Worm (Caenorhabditis elegans): Measurements from ENCODE around the gene Y43B11AR.3.

The Y43B11AR.3 gene

DNA sequence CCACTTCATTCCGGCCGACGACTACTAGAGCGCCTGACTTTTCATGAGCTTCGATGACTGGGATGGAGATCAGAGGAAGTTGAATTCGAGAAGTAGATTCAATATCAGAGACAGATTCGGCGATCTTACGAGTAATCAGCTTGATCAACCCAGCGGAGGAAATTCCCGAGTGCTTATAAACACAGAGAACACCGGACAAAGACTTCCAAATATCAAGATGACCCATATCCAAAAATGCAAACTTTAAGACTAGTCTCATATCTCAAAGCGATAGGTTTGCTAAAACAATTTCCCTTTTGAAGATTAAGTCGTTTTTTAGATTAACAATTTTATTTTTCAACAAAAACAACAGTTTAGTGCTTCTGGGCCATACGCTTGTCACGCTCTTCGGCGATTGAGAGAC, at the start of gene Y43B11AR.3:
Gene Y43B11AR.3 (minus strand): TSS at position 335 of the 403 bp plus-strand sequence.
- TF ChIP-seq flt-1 (GFP tag; IDR thresholded peaks at IDR 0.05): peak; percentile 32; the same call in 1 of the 2 replicates
- no peak for TF ChIP-seq med-1 (GFP tag; optimal IDR thresholded peaks at IDR 0.05; ENCODE audit: insufficient read depth)

DNA sequence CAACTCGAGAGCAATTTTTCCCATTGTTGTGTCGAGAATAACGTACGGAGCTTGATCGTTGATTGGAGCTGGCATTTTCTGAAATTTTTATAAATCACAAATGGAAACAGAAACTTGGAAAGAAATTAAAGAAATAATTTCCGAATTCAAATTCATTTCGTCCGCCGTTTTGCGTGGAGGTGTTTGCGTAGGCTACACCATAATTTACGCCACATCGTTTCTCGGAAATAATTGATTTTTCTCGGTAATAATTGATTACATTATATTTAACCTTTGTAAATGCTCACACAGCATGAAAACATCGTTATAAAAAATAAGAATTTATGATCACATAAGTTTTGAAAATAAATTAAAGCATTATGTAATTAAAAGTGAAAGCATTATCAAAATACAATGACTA, 49.6 kb upstream of the Y43B11AR.3 start, which contains the start of gene cyn-12:
Gene cyn-12 (minus strand): TSS at position 78 of the 400 bp plus-strand sequence.
- peak; percentile 42; the same call in 1 of the 2 replicates for TF ChIP-seq T22C8.4 (GFP tag; IDR thresholded peaks at IDR 0.05)
- TF ChIP-seq ztf-23 (GFP tag; IDR thresholded peaks at IDR 0.05): no peak

DNA sequence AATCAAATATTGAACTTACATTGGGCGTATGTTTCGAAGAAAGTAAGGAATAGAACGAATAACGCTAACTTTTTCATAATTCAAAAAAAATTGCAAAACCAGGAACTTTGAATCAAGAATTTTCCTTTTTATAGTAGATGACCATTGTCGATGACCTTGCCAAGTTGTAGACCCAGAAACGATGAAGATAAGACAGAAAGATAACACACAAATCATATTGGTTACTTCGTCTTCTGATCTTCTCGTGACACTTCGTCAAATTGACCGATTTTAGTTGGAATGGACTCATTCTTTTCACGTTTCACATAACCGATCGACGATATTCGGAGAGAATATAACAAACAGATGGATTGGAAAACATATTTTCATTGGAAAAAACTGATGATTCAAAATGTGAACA, 48.3 kb upstream of the Y43B11AR.3 start, which contains the start of gene grsp-3:
Gene grsp-3 (minus strand): TSS at position 149 of the 400 bp plus-strand sequence.
- no peak for TF ChIP-seq ztf-23 (GFP tag; IDR thresholded peaks at IDR 0.05)
- no peak for TF ChIP-seq tab-1 (GFP tag; IDR thresholded peaks at IDR 0.05)
- no peak for TF ChIP-seq flt-1 (GFP tag; IDR thresholded peaks at IDR 0.05)
- TF ChIP-seq ref-1 (GFP tag; conservative IDR thresholded peaks at IDR 0.05): no peak
- no peak for TF ChIP-seq cog-1 (tag; optimal IDR thresholded peaks at IDR 0.05)
- TF ChIP-seq klf-2 (GFP tag; conservative IDR thresholded peaks at IDR 0.05): no peak
- TF ChIP-seq ztf-29 (GFP tag; IDR thresholded peaks at IDR 0.05): no peak
- no peak for TF ChIP-seq T22C8.4 (GFP tag; IDR thresholded peaks at IDR 0.05)
- TF ChIP-seq med-1 (GFP tag; optimal IDR thresholded peaks at IDR 0.05; ENCODE audit: insufficient read depth): no peak

DNA sequence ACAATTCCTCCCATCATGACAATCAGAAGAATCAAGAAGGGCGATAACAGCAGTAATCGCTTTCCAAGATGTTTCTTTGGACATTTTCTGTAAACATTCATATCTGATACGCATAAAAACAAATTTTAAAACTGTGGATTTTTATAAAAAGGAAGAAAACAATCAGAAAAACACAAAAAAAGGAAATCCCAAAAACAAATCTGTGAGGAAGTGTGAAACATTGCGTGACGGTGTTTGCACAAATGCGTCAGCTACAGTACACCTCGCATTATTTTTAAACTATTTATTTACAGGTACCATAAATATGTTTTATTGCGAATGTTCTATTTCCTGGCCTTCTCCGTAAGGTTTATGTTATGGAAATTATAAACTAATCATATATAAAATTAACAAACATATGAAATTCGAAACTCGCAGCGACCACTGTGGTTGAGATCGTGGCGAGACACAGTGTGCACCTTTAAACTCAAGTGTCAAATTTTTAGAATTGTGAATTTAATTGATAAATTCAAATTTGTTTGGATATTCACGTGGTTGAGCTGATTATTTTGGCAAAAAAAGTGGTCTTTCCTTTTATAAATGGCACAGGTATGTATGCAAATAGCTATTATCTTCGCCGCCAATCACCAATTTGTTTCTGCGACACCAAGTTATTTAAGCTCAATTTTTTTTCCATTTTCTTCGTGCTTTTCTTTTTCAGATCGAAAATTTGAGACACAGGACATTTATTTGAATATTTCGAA, 38.0 kb upstream of the Y43B11AR.3 start, which contains the start of the genes C34D4.10 and str-48:
Gene C34D4.10 (minus strand): TSS at position 101 of the 743 bp plus-strand sequence.
Gene str-48 (plus strand): TSS at position 693 of the 743 bp plus-strand sequence.
- TF ChIP-seq ref-1 (GFP tag; conservative IDR thresholded peaks at IDR 0.05) (no peak), ztf-29 (GFP tag; IDR thresholded peaks at IDR 0.05) (no peak), tab-1 (GFP tag; IDR thresholded peaks at IDR 0.05) (no peak), med-1 (GFP tag; optimal IDR thresholded peaks at IDR 0.05; ENCODE audit: insufficient read depth) (no peak), cog-1 (tag; optimal IDR thresholded peaks at IDR 0.05) (no peak), T22C8.4 (GFP tag; IDR thresholded peaks at IDR 0.05) (no peak), flt-1 (GFP tag; IDR thresholded peaks at IDR 0.05) (no peak), klf-2 (GFP tag; conservative IDR thresholded peaks at IDR 0.05) (no peak), ztf-23 (GFP tag; IDR thresholded peaks at IDR 0.05) (no peak)

DNA sequence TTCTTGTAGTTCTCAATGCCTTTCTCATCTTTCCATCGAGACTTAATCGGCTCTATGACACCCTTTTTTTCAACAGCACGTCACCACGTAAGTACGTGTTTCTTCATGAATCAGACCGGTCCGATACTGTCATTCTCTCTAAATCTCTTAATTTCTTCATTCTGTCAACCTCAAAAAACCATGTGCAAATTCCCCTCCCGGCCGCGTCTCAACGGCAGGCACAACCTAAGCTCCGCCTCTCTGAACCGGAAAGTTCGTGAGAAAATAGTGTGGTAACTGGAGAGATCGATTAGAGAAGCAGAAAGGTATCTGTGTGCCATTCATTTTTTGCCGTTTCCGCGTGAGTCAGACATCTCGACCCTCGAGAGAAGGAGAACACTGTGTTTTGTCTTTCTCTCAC, 31.1 kb upstream of the Y43B11AR.3 start, which contains the start of gene nas-8:
Gene nas-8 (plus strand): TSS at position 301 of the 400 bp plus-strand sequence.
- no peak for TF ChIP-seq klf-2 (GFP tag; conservative IDR thresholded peaks at IDR 0.05)
- TF ChIP-seq T22C8.4 (GFP tag; IDR thresholded peaks at IDR 0.05): no peak
- no peak for TF ChIP-seq tab-1 (GFP tag; IDR thresholded peaks at IDR 0.05)
- TF ChIP-seq cog-1 (tag; optimal IDR thresholded peaks at IDR 0.05): no peak
- TF ChIP-seq flt-1 (GFP tag; IDR thresholded peaks at IDR 0.05): no peak
- TF ChIP-seq ref-1 (GFP tag; conservative IDR thresholded peaks at IDR 0.05): no peak
- no peak for TF ChIP-seq ztf-29 (GFP tag; IDR thresholded peaks at IDR 0.05)
- TF ChIP-seq med-1 (GFP tag; optimal IDR thresholded peaks at IDR 0.05; ENCODE audit: insufficient read depth): no peak
- no peak for TF ChIP-seq ztf-23 (GFP tag; IDR thresholded peaks at IDR 0.05)

DNA sequence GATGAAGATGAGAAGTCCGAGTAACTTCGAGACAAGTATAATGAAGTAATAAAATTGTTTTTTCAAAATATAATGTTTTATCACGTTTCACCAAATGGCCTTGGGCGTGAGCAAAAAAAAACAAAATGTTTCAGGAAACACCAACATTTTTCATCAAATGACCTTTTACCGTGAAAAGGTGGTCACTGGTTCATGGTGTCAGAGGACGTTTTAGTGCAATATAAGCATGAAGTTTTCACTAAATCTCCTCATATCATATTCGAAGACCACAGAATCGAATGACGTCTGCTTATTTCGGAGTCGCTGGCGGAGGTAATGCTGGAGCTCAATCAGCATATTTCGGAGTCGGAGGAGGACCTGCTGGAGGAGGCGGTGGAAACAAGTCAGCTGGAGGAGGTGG, 27.8 kb upstream of the Y43B11AR.3 start, which contains the start of the genes ZC477.7 and ssq-3:
Gene ZC477.7 (minus strand): TSS at position 101 of the 400 bp plus-strand sequence.
Gene ssq-3 (plus strand): TSS at position 251 of the 400 bp plus-strand sequence.
- TF ChIP-seq med-1 (GFP tag; optimal IDR thresholded peaks at IDR 0.05; ENCODE audit: insufficient read depth): no peak
- TF ChIP-seq flt-1 (GFP tag; IDR thresholded peaks at IDR 0.05): no peak
- TF ChIP-seq ztf-29 (GFP tag; IDR thresholded peaks at IDR 0.05): no peak
- no peak for TF ChIP-seq ref-1 (GFP tag; conservative IDR thresholded peaks at IDR 0.05)
- TF ChIP-seq klf-2 (GFP tag; conservative IDR thresholded peaks at IDR 0.05): no peak
- no peak for TF ChIP-seq tab-1 (GFP tag; IDR thresholded peaks at IDR 0.05)
- TF ChIP-seq ztf-23 (GFP tag; IDR thresholded peaks at IDR 0.05): no peak
- no peak for TF ChIP-seq cog-1 (tag; optimal IDR thresholded peaks at IDR 0.05)
- TF ChIP-seq T22C8.4 (GFP tag; IDR thresholded peaks at IDR 0.05): no peak

DNA sequence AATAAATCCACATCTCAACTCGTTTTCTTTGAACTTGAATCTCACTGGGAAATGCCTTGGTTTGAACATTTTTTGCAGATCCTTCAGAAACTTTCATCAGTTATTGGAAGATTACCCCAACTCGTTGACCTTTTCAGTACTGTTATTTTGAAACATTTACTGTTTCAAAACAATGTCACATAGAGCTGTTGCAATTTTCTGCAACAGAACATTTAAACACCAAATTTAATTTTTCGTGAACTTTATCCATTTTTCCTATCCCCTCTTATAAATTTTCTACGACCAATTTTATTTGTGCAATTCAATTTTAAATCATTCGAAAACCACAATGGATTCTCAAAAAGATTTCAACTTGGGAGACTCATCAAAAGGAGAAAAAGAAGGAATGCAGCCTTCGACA, 24.4 kb upstream of the Y43B11AR.3 start, which contains the start of gene ZC477.2:
Gene ZC477.2 (plus strand): TSS at position 301 of the 400 bp plus-strand sequence.
- TF ChIP-seq tab-1 (GFP tag; IDR thresholded peaks at IDR 0.05): no peak

DNA sequence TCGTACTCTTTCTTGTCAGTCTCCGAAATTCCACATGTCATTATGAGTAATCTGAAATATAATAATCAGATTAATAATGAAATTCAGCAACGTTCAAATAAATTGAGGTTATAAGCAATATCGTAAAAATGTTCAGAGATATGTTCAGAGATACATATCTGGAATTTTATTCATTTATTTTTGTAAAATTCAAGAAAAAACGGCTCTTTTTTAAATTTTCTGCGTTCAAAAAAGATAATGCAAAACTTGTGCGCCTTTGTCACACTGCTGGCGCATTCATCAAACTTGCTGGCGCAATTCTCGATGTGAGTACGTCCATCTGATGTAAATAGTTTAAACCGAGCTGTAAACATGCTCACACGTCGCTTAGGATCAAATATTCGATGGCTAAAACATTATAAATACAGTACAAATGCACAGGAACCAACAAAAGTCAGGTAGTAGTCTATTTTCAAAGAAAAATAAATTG, 19.7 kb upstream of the Y43B11AR.3 start, which contains the start of the genes rde-8 and ZC477.3:
Gene rde-8 (minus strand): TSS at position 51 of the 469 bp plus-strand sequence.
Gene ZC477.3 (plus strand): TSS at position 282 of the 469 bp plus-strand sequence.
- TF ChIP-seq ztf-29 (GFP tag; IDR thresholded peaks at IDR 0.05) (no peak), T22C8.4 (GFP tag; IDR thresholded peaks at IDR 0.05) (0 out of 2 replicates have a peak, but pooled peaks have one; percentile 12)

DNA sequence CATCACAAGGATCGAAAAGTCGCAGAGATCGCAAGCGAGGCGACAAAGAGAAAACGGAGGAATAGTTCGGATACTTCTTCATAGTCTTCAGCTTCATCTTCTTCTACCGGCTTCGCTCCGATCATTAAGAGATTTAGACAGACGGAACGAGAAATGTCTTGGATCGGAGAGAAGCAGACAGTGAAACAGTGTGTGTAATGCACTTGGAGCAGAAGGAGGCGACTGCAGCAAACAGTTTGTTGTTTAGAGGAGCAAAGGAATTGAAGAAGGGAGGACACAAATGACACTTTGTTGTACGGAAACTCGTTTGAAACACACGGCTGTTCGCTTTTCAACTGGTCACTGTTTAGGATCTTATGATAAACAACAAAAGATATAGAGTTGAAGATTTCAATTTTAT, 15.9 kb upstream of the Y43B11AR.3 start:
- no peak for TF ChIP-seq med-1 (GFP tag; optimal IDR thresholded peaks at IDR 0.05; ENCODE audit: insufficient read depth)
- TF ChIP-seq ztf-23 (GFP tag; IDR thresholded peaks at IDR 0.05): no peak
- TF ChIP-seq cog-1 (tag; optimal IDR thresholded peaks at IDR 0.05): peak; percentile 29
- no peak for TF ChIP-seq tab-1 (GFP tag; IDR thresholded peaks at IDR 0.05)
- TF ChIP-seq ztf-29 (GFP tag; IDR thresholded peaks at IDR 0.05): no peak

DNA sequence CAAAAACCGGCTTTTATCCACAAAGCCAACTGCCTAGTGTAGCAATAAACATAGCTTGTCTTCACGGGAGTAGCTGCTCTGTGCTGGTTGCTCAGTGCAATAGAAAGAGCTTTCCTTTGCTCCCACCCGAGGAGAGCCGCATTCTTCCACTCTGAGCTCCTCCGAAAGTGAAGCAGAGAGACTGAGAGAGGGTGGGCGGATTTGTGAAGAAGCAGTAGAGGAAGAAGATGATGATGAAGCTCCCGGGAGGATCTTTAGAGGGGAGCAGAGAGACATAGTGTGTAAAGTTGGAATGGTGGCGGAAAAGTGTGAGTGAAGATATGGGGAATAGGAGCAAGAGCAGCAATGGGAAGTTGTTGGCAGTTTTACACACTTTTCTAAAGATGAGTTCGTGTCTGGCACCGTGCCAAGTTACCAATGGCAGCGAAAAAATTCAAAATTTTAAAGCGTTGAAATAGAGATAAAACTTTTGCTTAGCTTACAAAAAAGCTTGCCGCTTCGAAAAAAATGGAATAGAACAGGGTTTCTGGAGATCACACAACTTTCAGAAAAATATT, 15.1 kb upstream of the Y43B11AR.3 start, which contains the start of gene ZC477.4:
Gene ZC477.4 (minus strand): TSS at position 276 of the 557 bp plus-strand sequence.
- TF ChIP-seq flt-1 (GFP tag; IDR thresholded peaks at IDR 0.05): no peak
- TF ChIP-seq ref-1 (GFP tag; conservative IDR thresholded peaks at IDR 0.05): no peak
- no peak for TF ChIP-seq ztf-23 (GFP tag; IDR thresholded peaks at IDR 0.05)
- no peak for TF ChIP-seq med-1 (GFP tag; optimal IDR thresholded peaks at IDR 0.05; ENCODE audit: insufficient read depth)
- TF ChIP-seq T22C8.4 (GFP tag; IDR thresholded peaks at IDR 0.05): no peak
